Worm (Caenorhabditis elegans) whole organism, L3 larva: ENCODE data around the gene F23B12.1.

Experiments used
- aly-2 ChIP-seq: fragments of 150-350 bp; optimal IDR thresholded peaks from 2 replicates; lab custom pipeline; 2014; ENCODE audit warnings: missing biosample characterization, missing genetic modification characterization
- ceh-28 ChIP-seq: fragments of 150-350 bp; optimal IDR thresholded peaks from 2 replicates; lab custom pipeline; 2014; ENCODE audit warnings: missing biosample characterization, missing genetic modification reagents, missing genetic modification characterization
- fkh-10 ChIP-seq: sonication (generic microtip); optimal IDR thresholded peaks from 2 replicates; lab custom pipeline; 2017; ENCODE audit warnings: missing biosample characterization, missing genetic modification reagents, missing genetic modification characterization
- nhr-11 ChIP-seq: fragments of 150-350 bp; optimal IDR thresholded peaks from 2 replicates; lab custom pipeline; 2014; ENCODE audit warnings: missing biosample characterization, missing genetic modification characterization
- ztf-11 ChIP-seq: fragments of 150-350 bp; optimal IDR thresholded peaks from 2 replicates; lab custom pipeline; 2014; ENCODE audit warnings: missing biosample characterization, missing genetic modification characterization

DNA sequence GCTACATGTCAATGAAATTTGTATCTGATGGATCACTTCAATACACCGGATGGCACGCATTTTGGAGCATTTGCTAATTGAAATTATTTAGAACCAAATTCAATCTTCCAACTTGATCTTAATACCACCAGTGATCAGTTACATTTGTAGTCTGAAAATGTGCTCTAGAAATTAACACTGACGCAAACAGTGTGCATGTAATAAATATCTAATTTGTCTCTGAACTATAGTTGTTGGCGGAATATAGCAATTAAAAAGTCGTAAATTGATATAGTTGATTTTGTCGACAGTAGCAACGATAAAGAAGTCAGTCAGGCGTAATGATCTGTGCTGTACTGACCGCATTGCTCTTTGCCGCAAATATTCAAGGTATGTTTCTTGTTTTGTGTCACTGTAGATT, 43.3 kb downstream of the F23B12.1 start, which contains the start of gene clec-227:
- TF ChIP-seq ceh-28 (tag; lab: Kevin White, UChicago), result no peak
- TF ChIP-seq aly-2, result no peak
- no peak for TF ChIP-seq fkh-10 (GFP tag; lab: Kevin White, UChicago)
- TF ChIP-seq ztf-11 (tag; lab: Kevin White, UChicago), result no peak
- no peak for TF ChIP-seq nhr-11 (tag; lab: Kevin White, UChicago)
